Fruit fly (Drosophila melanogaster): Measurements from ENCODE around the gene t-cup.

t-cup gene

dm6 chr2L:12474212-12474891 lies 22.8 kb downstream of the t-cup start (continued):
- TF ChIP-seq chinmo (GFP tag; IDR thresholded peaks at IDR 0.05; ENCODE audit: partially characterized antibody) (no peak), CG42726 (GFP tag; IDR thresholded peaks at IDR 0.05; ENCODE audit: partially characterized antibody) (no peak), CG2712 (tag; optimal IDR thresholded peaks at IDR 0.05) (no peak), ro (GFP tag; IDR thresholded peaks at IDR 0.05) (no peak), ATbp (GFP tag; optimal IDR thresholded peaks at IDR 0.05) (peak; percentile 15), ap (GFP tag; IDR thresholded peaks at IDR 0.05) (no peak), MTF-1 (GFP tag; optimal IDR thresholded peaks at IDR 0.05; ENCODE audit: borderline replicate concordance) (no peak), sd (tag; optimal IDR thresholded peaks at IDR 0.05) (no peak), CG1529 (GFP tag; optimal IDR thresholded peaks at IDR 0.05) (no peak), wdn (GFP tag; IDR thresholded peaks at IDR 0.05) (no peak), Ravus (GFP tag; IDR thresholded peaks at IDR 0.05) (no peak), CG11560 (tag; IDR thresholded peaks at IDR 0.05) (no peak), hth (optimal IDR thresholded peaks at IDR 0.05) (no peak), Pdp1 (GFP tag; optimal IDR thresholded peaks at IDR 0.05) (peak in 1 of 2 experiments; percentile 1), D (optimal IDR thresholded peaks at IDR 0.05) (no peak), D (GFP tag; optimal IDR thresholded peaks at IDR 0.05) (no peak), Hr39 (optimal IDR thresholded peaks at IDR 0.05) (no peak), stwl (tag; optimal IDR thresholded peaks at IDR 0.05) (no peak), fd64A (GFP tag; optimal IDR thresholded peaks at IDR 0.05) (peak; percentile 47), trem (tag; optimal IDR thresholded peaks at IDR 0.05) (no peak), org-1 (GFP tag; optimal IDR thresholded peaks at IDR 0.05) (peak; percentile 16), wek (GFP tag; optimal IDR thresholded peaks at IDR 0.05) (peak; percentile 24), CG6272 (GFP tag; IDR thresholded peaks at IDR 0.05) (no peak), da (GFP tag; optimal IDR thresholded peaks at IDR 0.05) (no peak), CG6791 (GFP tag; IDR thresholded peaks at IDR 0.05; ENCODE audit: partially characterized antibody) (no peak), CG31224 (GFP tag; IDR thresholded peaks at IDR 0.05) (no peak), zen (tag; optimal IDR thresholded peaks at IDR 0.05) (no peak), cas (GFP tag; IDR thresholded peaks at IDR 0.05) (no peak), gsb (GFP tag; IDR thresholded peaks at IDR 0.05) (no peak), CG9797 (GFP tag; optimal IDR thresholded peaks at IDR 0.05) (no peak), BtbVII (GFP tag; optimal IDR thresholded peaks at IDR 0.05) (peak; percentile 35), tio (GFP tag; optimal IDR thresholded peaks at IDR 0.05) (no peak), CG17328 (GFP tag; IDR thresholded peaks at IDR 0.05) (no peak), sqz (GFP tag; optimal IDR thresholded peaks at IDR 0.05) (peak; percentile 34), Usf (GFP tag; optimal IDR thresholded peaks at IDR 0.05) (no peak), PHDP (tag; optimal IDR thresholded peaks at IDR 0.05) (no peak), pb (GFP tag; optimal IDR thresholded peaks at IDR 0.05) (no peak), CG8281 (tag; optimal IDR thresholded peaks at IDR 0.05) (peak; percentile 41), cwo (GFP tag; optimal IDR thresholded peaks at IDR 0.05) (no peak), Med (GFP tag) (peak; percentile 58), Dad (GFP tag; optimal IDR thresholded peaks at IDR 0.05) (no peak), hbn (GFP tag; IDR thresholded peaks at IDR 0.05; ENCODE audit: partially characterized antibody) (no peak), Hr3 (GFP tag; optimal IDR thresholded peaks at IDR 0.05) (no peak), Oli (tag; optimal IDR thresholded peaks at IDR 0.05) (no peak), CG18262 (tag; optimal IDR thresholded peaks at IDR 0.05) (no peak), Chrac-16 (GFP tag; optimal IDR thresholded peaks at IDR 0.05) (no peak), CG4730 (GFP tag; IDR thresholded peaks at IDR 0.05) (no peak), CG11456 (GFP tag; IDR thresholded peaks at IDR 0.05) (no peak), lilli (GFP tag; optimal IDR thresholded peaks at IDR 0.05) (no peak), CG8388 (GFP tag; optimal IDR thresholded peaks at IDR 0.05) (no peak), CG16815 (GFP tag; optimal IDR thresholded peaks at IDR 0.05) (no peak)
